Worm (Caenorhabditis elegans) whole organism, L2 larva: ENCODE data around the gene C52E2.5.

ENCODE experiments used
- alr-1 ChIP-seq: fragments of 150-350 bp; optimal IDR thresholded peaks from 2 replicates; lab custom pipeline; 2014; ENCODE audit warnings: missing biosample characterization, missing genetic modification characterization
- aly-2 ChIP-seq: fragments of 150-350 bp; optimal IDR thresholded peaks from 2 replicates; lab custom pipeline; 2014; ENCODE audit warnings: missing biosample characterization, missing genetic modification characterization
- ama-1 ChIP-seq: fragments of 150-350 bp; optimal IDR thresholded peaks from 2 replicates; lab custom pipeline; 2018; ENCODE audit warnings: inconsistent platforms
- ceh-82 ChIP-seq: fragments of 150-350 bp; optimal IDR thresholded peaks from 2 replicates; lab custom pipeline; 2014; ENCODE audit warnings: missing biosample characterization, missing genetic modification characterization
- dmd-4 ChIP-seq: sonication (generic microtip); optimal IDR thresholded peaks from 2 replicates; lab custom pipeline; 2017; ENCODE audit warnings: missing biosample characterization, missing genetic modification characterization
- egl-27 ChIP-seq: sonication (generic microtip); optimal IDR thresholded peaks from 3 replicates; lab custom pipeline; 2017; ENCODE audit warnings: missing biosample characterization, missing genetic modification reagents, missing genetic modification characterization
- elt-1 ChIP-seq: fragments of 150-350 bp; optimal IDR thresholded peaks from 2 replicates; lab custom pipeline; 2014; ENCODE audit warnings: missing biosample characterization, missing genetic modification characterization
- skn-1 ChIP-seq: sonication (generic microtip); optimal IDR thresholded peaks from 2 replicates; lab custom pipeline; 2017; ENCODE audit warnings: missing biosample characterization, missing genetic modification characterization
- snpc-4 ChIP-seq: fragments of 150-350 bp; optimal IDR thresholded peaks from 2 replicates; lab custom pipeline; 2014; ENCODE audit warnings: missing biosample characterization, missing genetic modification characterization
- unc-39 ChIP-seq: fragments of 150-350 bp; optimal IDR thresholded peaks from 2 replicates; lab custom pipeline; 2014; ENCODE audit warnings: missing biosample characterization, missing genetic modification characterization
- unc-55 ChIP-seq: fragments of 150-350 bp; sonication (generic microtip); optimal IDR thresholded peaks from 3 replicates; lab custom pipeline; 2014; ENCODE audit warnings: missing biosample characterization, missing genetic modification reagents, missing genetic modification characterization
- unc-62 ChIP-seq: fragments of 150-350 bp; optimal IDR thresholded peaks from 2 replicates; lab custom pipeline; 2014; ENCODE audit warnings: missing biosample characterization, missing genetic modification reagents, missing genetic modification characterization
- ztf-11 ChIP-seq: sonication (generic microtip); optimal IDR thresholded peaks from 2 replicates; lab custom pipeline; 2017; ENCODE audit warnings: missing biosample characterization, missing genetic modification characterization

DNA sequence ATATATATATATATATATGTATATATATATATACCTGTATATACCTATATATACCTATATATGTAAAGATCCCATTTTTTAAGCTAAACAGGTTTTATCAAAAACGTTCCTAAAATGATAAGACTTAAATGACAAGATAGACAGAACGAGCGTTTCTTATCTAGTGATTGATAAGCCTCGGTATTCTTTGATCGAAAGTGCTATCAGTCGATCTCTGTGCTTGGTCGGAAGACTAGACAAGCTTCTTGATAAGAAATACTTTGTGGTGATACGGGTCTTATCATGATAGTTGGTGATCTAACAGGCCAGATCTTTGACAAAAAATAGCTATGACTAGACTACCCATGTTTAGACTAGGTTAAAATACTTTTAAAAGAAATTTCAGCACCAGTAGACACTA lies 9.0 kb upstream of the C52E2.5 start:
- no peak for TF ChIP-seq dmd-4
- no peak for TF ChIP-seq unc-55 (GFP tag; lab: Kevin White, UChicago)
- no peak for TF ChIP-seq elt-1
- TF ChIP-seq alr-1 (tag; lab: Kevin White, UChicago), result no peak
- no peak for TF ChIP-seq unc-39 (tag; lab: Kevin White, UChicago)
- TF ChIP-seq ama-1 (lab: Kevin White, UChicago), result no peak
- no peak for TF ChIP-seq snpc-4 (tag; lab: Kevin White, UChicago)
- peak; percentile 83 for TF ChIP-seq egl-27 (tag; lab: Kevin White, UChicago)
- no peak for TF ChIP-seq ceh-82 (tag; lab: Kevin White, UChicago)
- no peak for TF ChIP-seq ztf-11
- no peak for TF ChIP-seq skn-1
- TF ChIP-seq aly-2, result no peak
- TF ChIP-seq unc-62, result no peak
